Worm (Caenorhabditis elegans) whole organism, late embryonic: ENCODE measurements around the gene C55C3.73.

Source experiments
- ceh-18 ChIP-seq: sonication (generic microtip); optimal IDR thresholded peaks from 2 replicates; lab custom pipeline; 2016; ENCODE audit warnings: missing genetic modification characterization, missing compliant biosample characterization
- ceh-48 ChIP-seq: sonication (generic microtip); optimal IDR thresholded peaks from 2 replicates; lab custom pipeline; 2016; ENCODE audit warnings: missing genetic modification characterization, inconsistent platforms, missing compliant biosample characterization
- lin-11 ChIP-seq: fragments of 200-800 bp; sonication (Bioruptor generic); optimal IDR thresholded peaks from 2 replicates; lab custom pipeline; 2018; ENCODE audit warnings: mild to moderate bottlenecking, missing genetic modification characterization, missing compliant biosample characterization
- pha-4 ChIP-seq: fragments of 150-350 bp; optimal IDR thresholded peaks from 2 replicates; lab custom pipeline; 2018; ENCODE audit warnings: missing biosample characterization, missing genetic modification reagents, missing genetic modification characterization
- pqm-1 ChIP-seq: sonication (generic microtip); optimal IDR thresholded peaks from 2 replicates; lab custom pipeline; 2016; ENCODE audit warnings: missing genetic modification characterization, missing compliant biosample characterization

DNA sequence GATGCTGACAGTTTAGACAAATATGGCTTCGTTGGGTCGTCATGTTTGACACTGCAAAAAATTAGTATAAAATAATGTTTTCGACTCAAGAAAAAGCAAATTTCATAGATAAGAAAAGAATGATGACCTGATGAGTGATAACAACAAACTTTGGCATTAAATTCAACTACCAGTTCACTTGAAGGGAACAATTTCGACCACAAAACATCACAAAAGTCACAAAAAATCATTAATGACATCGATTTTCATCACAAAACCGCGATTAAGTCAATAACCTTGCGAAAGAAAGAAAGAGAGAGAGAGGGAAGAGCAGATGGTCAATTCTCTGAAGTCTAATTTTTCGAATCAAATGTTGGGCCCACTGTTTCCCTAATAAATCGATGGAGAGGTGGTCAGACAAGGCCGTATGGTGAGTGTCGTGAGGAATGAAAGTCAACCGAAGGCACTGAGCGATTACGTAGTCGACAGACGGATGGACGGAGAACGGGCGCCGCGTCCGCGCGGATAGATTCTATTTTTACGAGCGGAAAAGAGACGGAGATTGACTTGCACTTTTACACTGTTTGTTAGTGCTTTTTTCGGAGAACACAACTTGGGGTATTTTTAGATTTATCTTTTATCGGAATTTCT lies 38.8 kb downstream of the C55C3.73 start, which contains the start of gene bec-1:
- TF ChIP-seq pqm-1 (tag; lab: Kevin White, UChicago) (no peak), ceh-18 (tag; lab: Kevin White, UChicago) (no peak), pha-4 (tag; lab: Kevin White, UChicago) (no peak), lin-11 (tag; lab: Kevin White, UChicago) (no peak), ceh-48 (tag; lab: Kevin White, UChicago) (no peak)
